Worm (Caenorhabditis elegans) whole organism, L2 larva: ENCODE results near the gene rpl-3.

Experiments used
- R02D3.7 ChIP-seq: fragments of 150-350 bp; optimal IDR thresholded peaks from 2 replicates; lab custom pipeline; 2014; ENCODE audit warnings: missing biosample characterization, missing genetic modification characterization
- Y55F3AM.14 ChIP-seq: fragments of 200-800 bp; sonication (Bioruptor generic); optimal IDR thresholded peaks from 2 replicates; lab custom pipeline; 2018; ENCODE audit warnings: mild to moderate bottlenecking, missing genetic modification characterization, missing compliant biosample characterization
- ZK546.5 ChIP-seq: sonication (generic microtip); optimal IDR thresholded peaks from 2 replicates; lab custom pipeline; 2017; ENCODE audit warnings: missing biosample characterization, missing genetic modification characterization
- alr-1 ChIP-seq: fragments of 150-350 bp; optimal IDR thresholded peaks from 2 replicates; lab custom pipeline; 2014; ENCODE audit warnings: missing biosample characterization, missing genetic modification characterization
- aly-2 ChIP-seq: fragments of 150-350 bp; optimal IDR thresholded peaks from 2 replicates; lab custom pipeline; 2014; ENCODE audit warnings: missing biosample characterization, missing genetic modification characterization
- ama-1 ChIP-seq: fragments of 150-350 bp; optimal IDR thresholded peaks from 2 replicates; lab custom pipeline; 2018; ENCODE audit warnings: inconsistent platforms
- blmp-1 ChIP-seq: sonication (generic microtip); optimal IDR thresholded peaks from 2 replicates; lab custom pipeline; 2017; ENCODE audit warnings: missing genetic modification characterization, mild to moderate bottlenecking, missing compliant biosample characterization, antibody characterized with exemption, moderate library complexity; ENCODE audit not compliant: insufficient read depth
- ceh-16 ChIP-seq: fragments of 150-350 bp; optimal IDR thresholded peaks from 2 replicates; lab custom pipeline; 2014; ENCODE audit warnings: missing biosample characterization, missing genetic modification characterization
- ceh-82 ChIP-seq: fragments of 150-350 bp; optimal IDR thresholded peaks from 2 replicates; lab custom pipeline; 2014; ENCODE audit warnings: missing biosample characterization, missing genetic modification characterization
- crh-2 ChIP-seq: sonication (generic microtip); optimal IDR thresholded peaks from 2 replicates; lab custom pipeline; 2017; ENCODE audit warnings: missing biosample characterization, missing genetic modification characterization
- elt-3 ChIP-seq: sonication (generic microtip); optimal IDR thresholded peaks from 2 replicates; lab custom pipeline; 2017; ENCODE audit warnings: missing biosample characterization, missing genetic modification characterization
- gmeb-1 ChIP-seq: fragments of 150-350 bp; optimal IDR thresholded peaks from 2 replicates; lab custom pipeline; 2014; ENCODE audit warnings: missing biosample characterization, missing genetic modification characterization
- lin-11 ChIP-seq: fragments of 150-350 bp; sonication (generic microtip); optimal IDR thresholded peaks from 2 replicates; lab custom pipeline; 2014; ENCODE audit warnings: missing biosample characterization, missing genetic modification characterization, inconsistent platforms, mixed read lengths
- lin-13 ChIP-seq: fragments of 150-350 bp; optimal IDR thresholded peaks from 2 replicates; lab custom pipeline; 2014; ENCODE audit warnings: missing biosample characterization, missing genetic modification reagents, missing genetic modification characterization
- lin-39 ChIP-seq: fragments of 150-350 bp; optimal IDR thresholded peaks from 2 replicates; lab custom pipeline; 2014; ENCODE audit warnings: missing biosample characterization, missing genetic modification reagents, missing genetic modification characterization
- lsy-2 ChIP-seq, 2 experiments: fragments of 150-350 bp in 1 of 2; sonication (generic microtip) in 1 of 2; optimal IDR thresholded peaks; 2 replicates each; lab custom pipeline; 2014 to 2017; ENCODE audit warnings: missing biosample characterization in 2 of 2, missing genetic modification characterization in 2 of 2
- mab-5 ChIP-seq: fragments of 150-350 bp; optimal IDR thresholded peaks from 2 replicates; lab custom pipeline; 2014; ENCODE audit warnings: missing biosample characterization, missing genetic modification characterization
- mbf-1 ChIP-seq: sonication (generic microtip); optimal IDR thresholded peaks from 2 replicates; lab custom pipeline; 2017; ENCODE audit warnings: missing biosample characterization, missing genetic modification characterization
- nhr-10 ChIP-seq: sonication (generic microtip); optimal IDR thresholded peaks from 2 replicates; lab custom pipeline; 2017; ENCODE audit warnings: missing biosample characterization, missing genetic modification characterization
- nhr-11 ChIP-seq: fragments of 150-350 bp; optimal IDR thresholded peaks from 2 replicates; lab custom pipeline; 2014; ENCODE audit warnings: missing biosample characterization, missing genetic modification characterization
- nhr-12 ChIP-seq: fragments of 150-350 bp; optimal IDR thresholded peaks from 2 replicates; lab custom pipeline; 2014; ENCODE audit warnings: missing biosample characterization, missing genetic modification characterization
- nhr-129 ChIP-seq: fragments of 150-350 bp; optimal IDR thresholded peaks from 2 replicates; lab custom pipeline; 2014; ENCODE audit warnings: missing biosample characterization, missing genetic modification characterization
- nhr-21 ChIP-seq: fragments of 150-350 bp; optimal IDR thresholded peaks from 2 replicates; lab custom pipeline; 2014; ENCODE audit warnings: missing biosample characterization, missing genetic modification characterization
- nhr-25 ChIP-seq: fragments of 150-350 bp; sonication (generic microtip); optimal IDR thresholded peaks from 3 replicates; lab custom pipeline; 2014; ENCODE audit warnings: missing biosample characterization, missing genetic modification characterization
- peb-1 ChIP-seq: fragments of 150-350 bp; optimal IDR thresholded peaks from 2 replicates; lab custom pipeline; 2014; ENCODE audit warnings: missing biosample characterization, missing genetic modification characterization
- sem-4 ChIP-seq: fragments of 150-350 bp; optimal IDR thresholded peaks from 2 replicates; lab custom pipeline; 2014; ENCODE audit warnings: missing biosample characterization, missing genetic modification reagents, missing genetic modification characterization
- skn-1 ChIP-seq: sonication (generic microtip); optimal IDR thresholded peaks from 2 replicates; lab custom pipeline; 2017; ENCODE audit warnings: missing biosample characterization, missing genetic modification characterization
- sma-9 ChIP-seq, 2 experiments: fragments of 150-350 bp in 1 of 2; sonication (generic microtip) in 1 of 2; optimal IDR thresholded peaks; 2 replicates each; lab custom pipeline; 2014 to 2016; ENCODE audit warnings: missing genetic modification characterization in 2 of 2, mild to moderate bottlenecking in 1 of 2, missing biosample characterization in 1 of 2, missing compliant biosample characterization in 1 of 2, missing genetic modification reagents in 1 of 2, moderate library complexity in 1 of 2
- snpc-4 ChIP-seq: fragments of 150-350 bp; optimal IDR thresholded peaks from 2 replicates; lab custom pipeline; 2014; ENCODE audit warnings: missing biosample characterization, missing genetic modification characterization
- unc-39 ChIP-seq: fragments of 150-350 bp; optimal IDR thresholded peaks from 2 replicates; lab custom pipeline; 2014; ENCODE audit warnings: missing biosample characterization, missing genetic modification characterization
- unc-55 ChIP-seq: fragments of 150-350 bp; sonication (generic microtip); optimal IDR thresholded peaks from 3 replicates; lab custom pipeline; 2014; ENCODE audit warnings: missing biosample characterization, missing genetic modification reagents, missing genetic modification characterization
- zag-1 ChIP-seq: fragments of 150-350 bp; optimal IDR thresholded peaks from 2 replicates; lab custom pipeline; 2014; ENCODE audit warnings: missing biosample characterization, missing genetic modification characterization
- ztf-1 ChIP-seq: fragments of 200-800 bp; sonication (Bioruptor generic); conservative IDR thresholded peaks from 2 replicates; pipeline ENCODE4 v1.3.6; 2022; ENCODE audit warnings: missing genetic modification characterization, missing compliant biosample characterization
- ztf-4 ChIP-seq: fragments of 150-350 bp; optimal IDR thresholded peaks from 2 replicates; lab custom pipeline; 2014; ENCODE audit warnings: missing biosample characterization, missing genetic modification characterization

The rpl-3 gene

ce11 chrIII:3898850-3899249 is 31.2 kb downstream of the rpl-3 start (continued):
- TF ChIP-seq mbf-1 (tag; lab: Kevin White, UChicago) = no peak
- peak; percentile 30 for TF ChIP-seq lin-13 (GFP tag; lab: Kevin White, UChicago)
- TF ChIP-seq crh-2 (tag; lab: Kevin White, UChicago) = peak; percentile 39
- TF ChIP-seq nhr-12 (tag; lab: Kevin White, UChicago) = no peak
- no peak for TF ChIP-seq ZK546.5
- no peak for TF ChIP-seq lin-11
- TF ChIP-seq gmeb-1 (tag; lab: Kevin White, UChicago) = no peak

- TF ChIP-seq gmeb-1 (tag; lab: Kevin White, UChicago) (no peak), nhr-10 (no peak), zag-1 (tag; lab: Kevin White, UChicago) (no peak), aly-2 (tag; lab: Kevin White, UChicago) (no peak), mab-5 (tag; lab: Kevin White, UChicago) (no peak), ztf-4 (tag; lab: Kevin White, UChicago) (no peak), lin-13 (GFP tag; lab: Kevin White, UChicago) (no peak), Y55F3AM.14 (GFP tag; lab: Kevin White, UChicago) (no peak), sma-9 (GFP tag; optimal IDR thresholded peaks at IDR 0.05; lab: Kevin White, UChicago) (no peak), sma-9 (tag; optimal IDR thresholded peaks at IDR 0.05; lab: Kevin White, UChicago) (no peak), R02D3.7 (no peak), ama-1 (no peak), unc-39 (tag; lab: Kevin White, UChicago) (no peak), nhr-25 (tag; lab: Kevin White, UChicago) (no peak), skn-1 (tag; lab: Kevin White, UChicago) (no peak), elt-3 (tag; lab: Kevin White, UChicago) (no peak), ztf-1 (no peak), crh-2 (tag; lab: Kevin White, UChicago) (no peak), snpc-4 (no peak), nhr-21 (tag; lab: Kevin White, UChicago) (no peak), peb-1 (tag; lab: Kevin White, UChicago) (no peak)
These were observed 33.9 kb downstream of the rpl-3 start, which contains the start of gene tir-1 for ce11 chrIII:3901542-3901941. Gene tir-1 (minus strand): TSS chrIII:3901642.

ce11 chrIII:3902588-3903325 is 35.1 kb downstream of the rpl-3 start:
- TF ChIP-seq ama-1 (peak; percentile 71), ceh-16 (no peak), nhr-25 (tag; lab: Kevin White, UChicago) (peak; percentile 17), nhr-11 (tag; lab: Kevin White, UChicago) (no peak), sma-9 (GFP tag; optimal IDR thresholded peaks at IDR 0.05; lab: Kevin White, UChicago) (no peak), sma-9 (tag; optimal IDR thresholded peaks at IDR 0.05; lab: Kevin White, UChicago) (no peak), lin-39 (no peak), nhr-10 (no peak), mbf-1 (tag; lab: Kevin White, UChicago) (no peak), lsy-2 (tag; optimal IDR thresholded peaks at IDR 0.05; lab: Kevin White, UChicago) (peak in 1 of 2 experiments; percentile 36)

- TF ChIP-seq nhr-129 (tag; lab: Kevin White, UChicago) (no peak), sem-4 (tag; lab: Kevin White, UChicago) (no peak), lin-11 (no peak), nhr-11 (tag; lab: Kevin White, UChicago) (no peak), nhr-25 (tag; lab: Kevin White, UChicago) (no peak), ztf-4 (tag; lab: Kevin White, UChicago) (no peak), nhr-10 (no peak), blmp-1 (tag; lab: Kevin White, UChicago) (no peak), ceh-16 (no peak), ceh-82 (tag; lab: Kevin White, UChicago) (no peak), alr-1 (tag; lab: Kevin White, UChicago) (no peak), skn-1 (tag; lab: Kevin White, UChicago) (no peak)
These were observed 38.8 kb downstream of the rpl-3 start for ce11 chrIII:3906481-3906880.

ce11 chrIII:3907587-3907986 is 39.9 kb downstream of the rpl-3 start, which contains the start of gene mmcm-1:
Gene mmcm-1 (minus strand): TSS chrIII:3907687.
- no peak for TF ChIP-seq sem-4 (tag; lab: Kevin White, UChicago)
- TF ChIP-seq unc-55 (GFP tag; lab: Kevin White, UChicago) = no peak
- no peak for TF ChIP-seq ZK546.5
- no peak for TF ChIP-seq lin-11
